Fruit fly (Drosophila melanogaster): Measurements from ENCODE around the gene srw.

DNA sequence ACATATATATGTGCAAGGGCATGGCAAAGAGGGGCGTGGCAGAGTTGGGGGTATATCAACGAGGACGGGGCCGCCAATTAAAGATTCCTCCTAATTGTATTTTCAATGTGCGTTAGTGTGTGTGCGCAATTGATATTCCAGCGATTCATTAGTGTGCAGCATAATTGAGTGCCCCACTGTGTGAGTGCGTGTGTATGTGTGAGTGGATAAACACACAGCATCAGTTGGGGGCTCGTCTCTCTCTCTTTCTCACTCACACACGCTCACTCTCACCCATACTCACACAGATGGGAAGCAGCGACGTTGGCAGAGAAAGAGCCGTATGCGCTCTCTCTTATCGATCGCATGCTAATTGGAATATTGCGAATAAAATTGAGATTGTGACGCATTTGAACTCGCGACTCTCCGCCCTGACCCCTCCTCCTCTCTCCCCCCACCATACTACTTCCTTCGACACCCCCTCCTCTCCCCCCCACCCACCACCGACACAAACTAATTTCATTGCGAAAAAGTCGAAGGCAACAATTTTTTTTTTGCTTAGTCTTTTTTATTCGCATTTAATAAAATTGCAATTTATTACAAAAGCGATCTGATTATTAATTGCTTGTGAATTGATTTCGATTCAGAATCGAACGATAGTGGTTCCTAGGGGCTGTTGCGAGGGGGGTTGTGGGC lies 49.5 kb downstream of the srw start:
- TF ChIP-seq Adf1 (GFP tag; IDR thresholded peaks at IDR 0.05) (peak; percentile 58), Hsf (GFP tag; optimal IDR thresholded peaks at IDR 0.05) (no peak), crc (GFP tag; optimal IDR thresholded peaks at IDR 0.05) (no peak), dimm (GFP tag; IDR thresholded peaks at IDR 0.05) (no peak), Lpt (GFP tag; optimal IDR thresholded peaks at IDR 0.05) (no peak), org-1 (GFP tag; optimal IDR thresholded peaks at IDR 0.05) (no peak), psq (GFP tag; optimal IDR thresholded peaks at IDR 0.05) (no peak), sima (GFP tag; optimal IDR thresholded peaks at IDR 0.05) (no peak), trem (tag; optimal IDR thresholded peaks at IDR 0.05) (no peak), dmrt11E (tag; optimal IDR thresholded peaks at IDR 0.05) (no peak), CG8281 (tag; optimal IDR thresholded peaks at IDR 0.05) (no peak), gem (tag; optimal IDR thresholded peaks at IDR 0.05) (no peak), CG31365 (tag; optimal IDR thresholded peaks at IDR 0.05) (no peak), CG16779 (GFP tag; IDR thresholded peaks at IDR 0.05) (no peak)
